Worm (Caenorhabditis elegans) whole organism, L4 larva: ENCODE measurements around the gene F58A6.2.
A peak's percentile ranks its signal among the peaks of the same experiment; 100 is the strongest.

Experiments used
- F10B5.3 ChIP-seq: sonication (generic microtip); optimal IDR thresholded peaks from 2 replicates; lab custom pipeline; 2016; ENCODE audit warnings: mild to moderate bottlenecking, missing genetic modification characterization, missing compliant biosample characterization
- T20F7.1 ChIP-seq: fragments of 200-800 bp; sonication (Bioruptor generic); optimal IDR thresholded peaks from 2 replicates; lab custom pipeline; 2018; ENCODE audit warnings: mild to moderate bottlenecking, missing genetic modification characterization, missing compliant biosample characterization
- Y48G9A.11 ChIP-seq: fragments of 200-800 bp; sonication (Bioruptor generic); IDR thresholded peaks from 2 replicates; pipeline ENCODE4 v1.3.6; 2022; ENCODE audit warnings: missing genetic modification reagents, missing genetic modification characterization, missing compliant biosample characterization
- Y5F2A.4 ChIP-seq: fragments of 200-800 bp; sonication (Bioruptor generic); optimal IDR thresholded peaks from 2 replicates; lab custom pipeline; 2018; ENCODE audit warnings: mild to moderate bottlenecking, missing genetic modification characterization, missing compliant biosample characterization
- ZK337.2 ChIP-seq: fragments of 200-800 bp; sonication (Bioruptor generic); IDR thresholded peaks from 2 replicates; pipeline ENCODE4 v1.3.6; 2022; ENCODE audit warnings: missing genetic modification reagents, missing genetic modification characterization, missing compliant biosample characterization
- ceh-20 ChIP-seq: fragments of 200-800 bp; sonication (Bioruptor generic); IDR thresholded peaks from 2 replicates; pipeline ENCODE4 v1.3.6; 2022; ENCODE audit warnings: missing genetic modification reagents, missing genetic modification characterization, missing compliant biosample characterization
- ceh-62 ChIP-seq: sonication (generic microtip); optimal IDR thresholded peaks from 2 replicates; lab custom pipeline; 2017; ENCODE audit warnings: missing biosample characterization, missing genetic modification characterization
- ces-1 ChIP-seq: fragments of 150-350 bp; sonication (generic microtip); optimal IDR thresholded peaks from 4 replicates; lab custom pipeline; 2014; ENCODE audit warnings: missing biosample characterization, missing genetic modification reagents, missing genetic modification characterization
- daf-12 ChIP-seq: fragments of 150-350 bp; optimal IDR thresholded peaks from 2 replicates; lab custom pipeline; 2014; ENCODE audit warnings: missing biosample characterization, missing genetic modification reagents, missing genetic modification characterization
- daf-8 ChIP-seq: fragments of 200-800 bp; sonication (Bioruptor generic); IDR thresholded peaks from 2 replicates; pipeline ENCODE4 v1.3.6; 2022; ENCODE audit warnings: missing genetic modification characterization, missing compliant biosample characterization
- dmd-8 ChIP-seq: fragments of 200-800 bp; sonication (Bioruptor generic); IDR thresholded peaks from 2 replicates; pipeline ENCODE4 v1.3.6; 2022; ENCODE audit warnings: missing genetic modification characterization, missing compliant biosample characterization
- dpl-1 ChIP-seq: fragments of 150-350 bp; optimal IDR thresholded peaks from 2 replicates; lab custom pipeline; 2014; ENCODE audit warnings: missing biosample characterization, missing genetic modification reagents, missing genetic modification characterization
- duxl-1 ChIP-seq: sonication (generic microtip); optimal IDR thresholded peaks from 2 replicates; lab custom pipeline; 2016; ENCODE audit warnings: mild to moderate bottlenecking, missing genetic modification characterization, moderate library complexity, missing compliant biosample characterization; ENCODE audit not compliant: poor library complexity
- fkh-10 ChIP-seq: fragments of 150-350 bp; optimal IDR thresholded peaks from 2 replicates; lab custom pipeline; 2014; ENCODE audit warnings: missing biosample characterization, missing genetic modification reagents, missing genetic modification characterization
- fos-1 ChIP-seq: fragments of 150-350 bp; optimal IDR thresholded peaks from 2 replicates; lab custom pipeline; 2014; ENCODE audit warnings: missing biosample characterization, missing genetic modification characterization
- gei-8 ChIP-seq: fragments of 200-800 bp; sonication (Bioruptor generic); optimal IDR thresholded peaks from 2 replicates; lab custom pipeline; 2018; ENCODE audit warnings: mild to moderate bottlenecking, missing genetic modification characterization, missing compliant biosample characterization
- hif-1 ChIP-seq, 2 experiments: sonication (generic microtip); optimal IDR thresholded peaks; 2 replicates each; lab custom pipeline; 2016 to 2017; ENCODE audit warnings: missing compliant biosample characterization in 2 of 2, missing genetic modification characterization in 2 of 2, missing genetic modification reagents in 2 of 2, missing genotype in 2 of 2, mild to moderate bottlenecking in 1 of 2
- hlh-11 ChIP-seq: fragments of 200-800 bp; sonication (Bioruptor generic); optimal IDR thresholded peaks from 2 replicates; lab custom pipeline; 2018; ENCODE audit warnings: mild to moderate bottlenecking, missing genetic modification characterization, missing compliant biosample characterization
- hlh-30 ChIP-seq: sonication (generic microtip); optimal IDR thresholded peaks from 2 replicates; lab custom pipeline; 2017; ENCODE audit warnings: antibody characterized with exemption, mild to moderate bottlenecking, missing genetic modification characterization, missing compliant biosample characterization; ENCODE audit not compliant: insufficient read depth
- lim-7 ChIP-seq: fragments of 200-800 bp; sonication (Bioruptor generic); IDR thresholded peaks from 2 replicates; pipeline ENCODE4 v1.3.6; 2022; ENCODE audit warnings: missing genetic modification characterization, missing compliant biosample characterization
- lin-39 ChIP-seq: fragments of 150-350 bp; optimal IDR thresholded peaks from 2 replicates; lab custom pipeline; 2014; ENCODE audit warnings: missing biosample characterization, missing genetic modification reagents, missing genetic modification characterization
- madf-5 ChIP-seq, 2 experiments: fragments of 200-800 bp; sonication (Bioruptor generic); IDR thresholded peaks; 2 replicates each; pipeline ENCODE4 v1.3.6; 2022; ENCODE audit warnings: missing compliant biosample characterization in 2 of 2, missing genetic modification characterization in 2 of 2
- madf-9 ChIP-seq: fragments of 200-800 bp; sonication (Bioruptor generic); conservative IDR thresholded peaks from 2 replicates; pipeline ENCODE4 v1.3.6; 2022; ENCODE audit warnings: missing genetic modification reagents, missing genetic modification characterization, missing compliant biosample characterization
- mes-2 ChIP-seq: sonication (generic microtip); optimal IDR thresholded peaks from 2 replicates; lab custom pipeline; 2016; ENCODE audit warnings: missing genotype, mild to moderate bottlenecking, missing genetic modification characterization, missing compliant biosample characterization; ENCODE audit not compliant: poor library complexity, severe bottlenecking
- nhr-237 ChIP-seq: sonication (generic microtip); optimal IDR thresholded peaks from 2 replicates; lab custom pipeline; 2017; ENCODE audit warnings: missing biosample characterization, missing genetic modification characterization
- nhr-25 ChIP-seq: sonication (generic microtip); optimal IDR thresholded peaks from 2 replicates; lab custom pipeline; 2017; ENCODE audit warnings: missing genetic modification characterization, mild to moderate bottlenecking, missing compliant biosample characterization, antibody characterized with exemption, moderate library complexity, borderline replicate concordance; ENCODE audit not compliant: insufficient read depth
- nhr-28 ChIP-seq: fragments of 150-350 bp; optimal IDR thresholded peaks from 2 replicates; lab custom pipeline; 2014; ENCODE audit warnings: missing biosample characterization, missing genetic modification characterization
- nhr-41 ChIP-seq: fragments of 200-800 bp; sonication (Bioruptor generic); IDR thresholded peaks from 2 replicates; pipeline ENCODE4 v1.3.6; 2022; ENCODE audit warnings: missing genetic modification reagents, missing genetic modification characterization, missing compliant biosample characterization
- nhr-42 ChIP-seq: fragments of 200-800 bp; sonication (Bioruptor generic); IDR thresholded peaks from 2 replicates; pipeline ENCODE4 v1.3.6; 2022; ENCODE audit warnings: missing genetic modification characterization, missing compliant biosample characterization
- nhr-48 ChIP-seq: sonication (generic microtip); optimal IDR thresholded peaks from 2 replicates; lab custom pipeline; 2016; ENCODE audit warnings: mild to moderate bottlenecking, missing genetic modification characterization, missing compliant biosample characterization
- nhr-76 ChIP-seq: fragments of 150-350 bp; optimal IDR thresholded peaks from 2 replicates; lab custom pipeline; 2014; ENCODE audit warnings: missing biosample characterization, missing genetic modification characterization
- nhr-77 ChIP-seq: fragments of 150-350 bp; optimal IDR thresholded peaks from 2 replicates; lab custom pipeline; 2014; ENCODE audit warnings: missing biosample characterization, missing genetic modification characterization
- pha-4 ChIP-seq, 2 experiments: fragments of 150-350 bp in 1 of 2; fragments of 200-800 bp in 1 of 2; sonication (Bioruptor generic) in 1 of 2; IDR thresholded peaks in 1 of 2; optimal IDR thresholded peaks in 1 of 2; 2 replicates each; pipeline versions ENCODE4 v1.3.6 to Lab custom; 2014 to 2022; ENCODE audit warnings: missing genetic modification characterization in 2 of 2, missing genetic modification reagents in 2 of 2, missing biosample characterization in 1 of 2, missing compliant biosample characterization in 1 of 2
- php-3 ChIP-seq: fragments of 200-800 bp; sonication (Bioruptor generic); IDR thresholded peaks from 2 replicates; pipeline ENCODE4 v1.3.6; 2022; ENCODE audit warnings: missing genetic modification reagents, missing genetic modification characterization, missing compliant biosample characterization
- rbr-2 ChIP-seq: sonication (generic microtip); optimal IDR thresholded peaks from 2 replicates; lab custom pipeline; 2016; ENCODE audit warnings: missing genotype, missing genetic modification characterization, missing compliant biosample characterization
- saeg-2 ChIP-seq: fragments of 200-800 bp; sonication (Bioruptor generic); IDR thresholded peaks from 2 replicates; pipeline ENCODE4 v1.3.6; 2022; ENCODE audit warnings: missing genetic modification reagents, missing genetic modification characterization, missing compliant biosample characterization
- snpc-4 ChIP-seq: fragments of 150-350 bp; optimal IDR thresholded peaks from 2 replicates; lab custom pipeline; 2014; ENCODE audit warnings: missing biosample characterization, missing genetic modification characterization
- spr-3 ChIP-seq: fragments of 200-800 bp; sonication (Bioruptor generic); optimal IDR thresholded peaks from 2 replicates; lab custom pipeline; 2018; ENCODE audit warnings: mild to moderate bottlenecking, missing genetic modification characterization, missing compliant biosample characterization
- tag-97 ChIP-seq: fragments of 200-800 bp; sonication (Bioruptor generic); IDR thresholded peaks from 2 replicates; pipeline ENCODE4 v1.3.6; 2022; ENCODE audit warnings: missing genetic modification characterization, missing compliant biosample characterization
- tra-1 ChIP-seq: fragments of 200-800 bp; sonication (Bioruptor generic); IDR thresholded peaks from 2 replicates; pipeline ENCODE4 v1.3.6; 2022; ENCODE audit warnings: missing genetic modification reagents, missing genetic modification characterization, missing compliant biosample characterization
- unc-130 ChIP-seq: sonication (generic microtip); optimal IDR thresholded peaks from 2 replicates; lab custom pipeline; 2016; ENCODE audit warnings: missing genetic modification reagents, missing genetic modification characterization, missing compliant biosample characterization
- unc-39 ChIP-seq: sonication (generic microtip); optimal IDR thresholded peaks from 2 replicates; lab custom pipeline; 2017; ENCODE audit warnings: missing biosample characterization, missing genetic modification characterization
- vab-7 ChIP-seq: fragments of 200-800 bp; sonication (Bioruptor generic); IDR thresholded peaks from 2 replicates; pipeline ENCODE4 v1.3.6; 2022; ENCODE audit warnings: missing genetic modification reagents, missing genetic modification characterization, missing compliant biosample characterization
- zfp-2 ChIP-seq: sonication (generic microtip); optimal IDR thresholded peaks from 2 replicates; lab custom pipeline; 2016; ENCODE audit warnings: mild to moderate bottlenecking, missing genetic modification characterization, missing compliant biosample characterization
- ztf-7 ChIP-seq: fragments of 150-350 bp; optimal IDR thresholded peaks from 2 replicates; lab custom pipeline; 2014; ENCODE audit warnings: missing biosample characterization, missing genetic modification characterization

Gene F58A6.2

DNA sequence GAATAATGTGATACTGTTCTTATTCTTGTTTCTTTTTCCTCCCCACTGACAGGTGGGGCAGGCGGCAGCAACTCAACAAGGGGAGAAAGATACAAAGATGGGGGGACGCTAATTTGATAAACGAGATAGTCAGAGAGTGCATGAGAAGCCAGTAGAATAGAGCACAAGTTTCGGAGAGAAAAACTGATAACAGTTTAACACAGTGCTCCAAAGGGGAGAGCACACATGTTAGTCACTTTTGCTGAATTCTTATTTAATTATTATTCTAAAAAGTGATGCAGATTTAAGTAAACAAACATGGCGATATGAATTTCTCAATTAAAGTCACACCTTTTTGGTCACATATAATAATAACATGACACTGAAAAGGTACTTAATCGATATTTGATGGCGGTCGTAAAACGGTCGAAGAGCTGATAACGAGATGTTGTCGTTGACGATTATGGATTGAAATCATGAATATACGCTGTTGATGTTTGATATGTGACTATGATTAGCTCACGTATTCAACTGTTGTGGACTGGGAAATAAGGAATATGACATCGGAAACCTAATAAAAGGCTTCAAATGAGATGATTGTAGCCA lies 49.5 kb downstream of the F58A6.2 start (continued):
- TF ChIP-seq daf-8 (GFP tag; lab: Robert Waterston, UW), result no peak
- no peak for TF ChIP-seq zfp-2 (tag; lab: Kevin White, UChicago)
- TF ChIP-seq ces-1 (GFP tag; lab: Kevin White, UChicago), result no peak
- TF ChIP-seq lim-7, result no peak
- no peak for TF ChIP-seq lin-39 (tag; lab: Kevin White, UChicago)
- TF ChIP-seq dmd-8 (GFP tag; lab: Robert Waterston, UW), result no peak
- TF ChIP-seq rbr-2, result no peak
- TF ChIP-seq hlh-11 (tag; lab: Kevin White, UChicago), result peak; percentile 78
- no peak for TF ChIP-seq spr-3 (GFP tag; lab: Kevin White, UChicago)
- TF ChIP-seq snpc-4 (tag; lab: Kevin White, UChicago), result no peak
- TF ChIP-seq unc-130 (GFP tag; lab: Kevin White, UChicago), result no peak
- peak; percentile 43; the same call in 1 of the 2 replicates for TF ChIP-seq pha-4 (GFP tag; IDR thresholded peaks at IDR 0.05; lab: Robert Waterston, UW)
- no peak for TF ChIP-seq pha-4 (tag; optimal IDR thresholded peaks at IDR 0.05; lab: Kevin White, UChicago)
- no peak for TF ChIP-seq gei-8
- TF ChIP-seq php-3 (GFP tag; lab: Robert Waterston, UW), result peak; percentile 100
- TF ChIP-seq saeg-2 (GFP tag; lab: Robert Waterston, UW), result no peak
- no peak for TF ChIP-seq hif-1 (tag; optimal IDR thresholded peaks at IDR 0.05; lab: Kevin White, UChicago)
- no peak for TF ChIP-seq Y5F2A.4 (GFP tag; lab: Kevin White, UChicago)
- no peak for TF ChIP-seq fos-1 (tag; lab: Kevin White, UChicago)
- TF ChIP-seq ceh-20 (GFP tag; lab: Robert Waterston, UW), result no peak
- TF ChIP-seq nhr-237 (tag; lab: Kevin White, UChicago), result no peak
- no peak for TF ChIP-seq nhr-41
- TF ChIP-seq T20F7.1 (GFP tag; lab: Kevin White, UChicago), result no peak
- no peak for TF ChIP-seq duxl-1 (tag; lab: Kevin White, UChicago)
- no peak for TF ChIP-seq ceh-62 (tag; lab: Kevin White, UChicago)
- no peak for TF ChIP-seq Y48G9A.11 (GFP tag; lab: Robert Waterston, UW)
- TF ChIP-seq tra-1 (GFP tag; lab: Robert Waterston, UW), result peak; percentile 35; the same call in 1 of the 2 replicates
- TF ChIP-seq tag-97 (GFP tag; lab: Robert Waterston, UW), result no peak
- no peak for TF ChIP-seq daf-12 (tag; lab: Kevin White, UChicago)
- TF ChIP-seq nhr-76, result no peak
- TF ChIP-seq hlh-30, result peak; percentile 35
- no peak for TF ChIP-seq vab-7 (GFP tag; lab: Robert Waterston, UW)
- TF ChIP-seq madf-9 (GFP tag; lab: Robert Waterston, UW), result no peak
- no peak for TF ChIP-seq dpl-1 (GFP tag; lab: Kevin White, UChicago)
- TF ChIP-seq ZK337.2, result no peak
- TF ChIP-seq nhr-48 (tag; lab: Kevin White, UChicago), result peak; percentile 43
- peak; percentile 14 for TF ChIP-seq mes-2 (tag; lab: Kevin White, UChicago)
- no peak for TF ChIP-seq fkh-10
- no peak for TF ChIP-seq nhr-25 (tag; lab: Kevin White, UChicago)
- TF ChIP-seq madf-5 (GFP tag; IDR thresholded peaks at IDR 0.05; lab: Robert Waterston, UW), result no peak
- no peak for TF ChIP-seq ztf-7
- peak; percentile 79 for TF ChIP-seq nhr-28 (tag; lab: Kevin White, UChicago)
- peak; percentile 57 for TF ChIP-seq nhr-77 (tag; lab: Kevin White, UChicago)
- no peak for TF ChIP-seq F10B5.3
- TF ChIP-seq nhr-42 (GFP tag; lab: Robert Waterston, UW), result no peak
- TF ChIP-seq unc-39, result no peak
